Fruit fly (Drosophila melanogaster) whole organism, embryonic: ENCODE data around the gene Cpr76Bc.

Experiments
- Ada2b ChIP-seq: fragments of 200-800 bp; sonication (Bioruptor generic); IDR thresholded peaks from 2 replicates; pipeline ENCODE4 v1.3.6; 2022; ENCODE audit warnings: missing biosample characterization, missing genetic modification characterization
- Atf-2 ChIP-seq: fragments of 200-800 bp; sonication (Bioruptor generic); optimal IDR thresholded peaks from 2 replicates; lab custom pipeline; 2016; ENCODE audit warnings: missing biosample characterization, missing genetic modification characterization
- CG10462 ChIP-seq: fragments of 200-800 bp; sonication (Bioruptor generic); optimal IDR thresholded peaks from 2 replicates; lab custom pipeline; 2016; ENCODE audit warnings: missing biosample characterization, missing genetic modification characterization
- CG10543 ChIP-seq: fragments of 200-800 bp; sonication (Bioruptor generic); optimal IDR thresholded peaks from 3 replicates; lab custom pipeline; 2017; ENCODE audit warnings: missing biosample characterization, mild to moderate bottlenecking, missing genetic modification characterization, moderate library complexity
- CG11093 ChIP-seq: fragments of 200-800 bp; sonication (Bioruptor generic); IDR thresholded peaks from 3 replicates; pipeline ENCODE4 v1.3.6; 2022; ENCODE audit warnings: missing biosample characterization, missing genetic modification characterization
- CG12236 ChIP-seq: fragments of 200-800 bp; sonication (Bioruptor generic); optimal IDR thresholded peaks from 2 replicates; lab custom pipeline; 2016; ENCODE audit warnings: missing biosample characterization, missing genetic modification characterization
- CG13894 ChIP-seq: fragments of 200-800 bp; sonication (Bioruptor generic); optimal IDR thresholded peaks from 3 replicates; lab custom pipeline; 2018; ENCODE audit warnings: missing biosample characterization, mild to moderate bottlenecking, missing genetic modification characterization, moderate library complexity
- CG14441 ChIP-seq: fragments of 200-800 bp; sonication (Bioruptor generic); IDR thresholded peaks from 2 replicates; pipeline ENCODE4 v1.3.6; 2022; ENCODE audit warnings: missing biosample characterization, missing genetic modification characterization
- CG15269 ChIP-seq: fragments of 200-800 bp; sonication (Bioruptor generic); optimal IDR thresholded peaks from 2 replicates; lab custom pipeline; 2018; ENCODE audit warnings: missing biosample characterization, mild to moderate bottlenecking, missing genetic modification characterization, moderate library complexity
- CG15601 ChIP-seq: fragments of 200-800 bp; sonication (Bioruptor generic); optimal IDR thresholded peaks from 3 replicates; lab custom pipeline; 2019; ENCODE audit warnings: missing biosample characterization, mild to moderate bottlenecking, missing genetic modification characterization, moderate library complexity
- CG15696 ChIP-seq: fragments of 200-800 bp; sonication (Bioruptor generic); optimal IDR thresholded peaks from 2 replicates; lab custom pipeline; 2019; ENCODE audit warnings: missing biosample characterization, mild to moderate bottlenecking, missing genetic modification characterization, moderate library complexity
- CG2120 ChIP-seq: fragments of 200-800 bp; sonication (Bioruptor generic); optimal IDR thresholded peaks from 3 replicates; lab custom pipeline; 2016; ENCODE audit warnings: missing biosample characterization, missing genetic modification characterization
- CG2202 ChIP-seq: fragments of 200-800 bp; sonication (Bioruptor generic); optimal IDR thresholded peaks from 2 replicates; lab custom pipeline; 2018; ENCODE audit warnings: missing biosample characterization, mild to moderate bottlenecking, missing genetic modification characterization
- CG2712 ChIP-seq: fragments of 200-800 bp; optimal IDR thresholded peaks from 3 replicates; lab custom pipeline; 2019; ENCODE audit warnings: missing biosample characterization, mild to moderate bottlenecking, missing genetic modification characterization, moderate library complexity
- CG31441 ChIP-seq: fragments of 200-800 bp; sonication (Bioruptor generic); IDR thresholded peaks from 2 replicates; pipeline ENCODE4 v1.3.6; 2022; ENCODE audit warnings: missing biosample characterization, missing genetic modification characterization
- CG6175 ChIP-seq: fragments of 200-800 bp; sonication (Bioruptor generic); IDR thresholded peaks from 3 replicates; pipeline ENCODE4 v1.3.6; 2022; ENCODE audit warnings: missing biosample characterization, missing genetic modification characterization
- CG6654 ChIP-seq: fragments of 200-800 bp; sonication (Bioruptor generic); optimal IDR thresholded peaks from 2 replicates; lab custom pipeline; 2017; ENCODE audit warnings: missing biosample characterization, mild to moderate bottlenecking, missing genetic modification characterization
- CG6689 ChIP-seq: fragments of 200-800 bp; sonication (Bioruptor generic); IDR thresholded peaks from 2 replicates; pipeline ENCODE4 v1.3.6; 2022; ENCODE audit warnings: missing biosample characterization, missing genetic modification characterization
- CG8281 ChIP-seq: fragments of 200-800 bp; sonication (Bioruptor generic); optimal IDR thresholded peaks from 2 replicates; lab custom pipeline; 2018; ENCODE audit warnings: missing biosample characterization, mild to moderate bottlenecking, missing genetic modification characterization, moderate library complexity
- CG8290 ChIP-seq, 3 experiments: fragments of 200-800 bp; sonication (Bioruptor generic); optimal IDR thresholded peaks; 2 replicates each; lab custom pipeline; 2016 to 2019; ENCODE audit warnings: missing biosample characterization in 3 of 3, missing genetic modification characterization in 3 of 3, mild to moderate bottlenecking in 2 of 3, moderate library complexity in 1 of 3
- CG8359 ChIP-seq: fragments of 200-800 bp; sonication (Bioruptor generic); optimal IDR thresholded peaks from 2 replicates; lab custom pipeline; 2017; ENCODE audit warnings: missing biosample characterization, mild to moderate bottlenecking, missing genetic modification characterization, borderline replicate concordance
- CG8765 ChIP-seq: fragments of 200-800 bp; sonication (Bioruptor generic); IDR thresholded peaks from 2 replicates; pipeline ENCODE4 v1.3.6; 2022; ENCODE audit warnings: missing biosample characterization, missing genetic modification characterization
- CG9727 ChIP-seq: fragments of 200-800 bp; sonication (Bioruptor generic); optimal IDR thresholded peaks from 3 replicates; lab custom pipeline; 2017; ENCODE audit warnings: missing biosample characterization, mild to moderate bottlenecking, missing genetic modification characterization
- CG9817 ChIP-seq: fragments of 200-800 bp; sonication (Bioruptor generic); optimal IDR thresholded peaks from 2 replicates; lab custom pipeline; 2018; ENCODE audit warnings: missing biosample characterization, mild to moderate bottlenecking, missing genetic modification characterization, moderate library complexity
- CoRest ChIP-seq: fragments of 200-800 bp; sonication (Bioruptor generic); optimal IDR thresholded peaks from 3 replicates; lab custom pipeline; 2018; ENCODE audit warnings: missing biosample characterization, mild to moderate bottlenecking, missing genetic modification characterization, moderate library complexity
- Dad ChIP-seq: fragments of 200-800 bp; sonication (Bioruptor generic); optimal IDR thresholded peaks from 3 replicates; lab custom pipeline; 2016; ENCODE audit warnings: missing biosample characterization, missing genetic modification characterization
- Drgx ChIP-seq: fragments of 200-800 bp; sonication (Bioruptor generic); IDR thresholded peaks from 2 replicates; pipeline ENCODE4 v1.3.6; 2022; ENCODE audit warnings: missing biosample characterization, missing genetic modification characterization
- E2f1 ChIP-seq: fragments of 200-800 bp; sonication (Bioruptor generic); IDR thresholded peaks from 2 replicates; pipeline ENCODE4 v1.3.6; 2022; ENCODE audit warnings: missing biosample characterization, missing genetic modification characterization
- Fer1 ChIP-seq: fragments of 200-800 bp; sonication (Bioruptor generic); optimal IDR thresholded peaks from 2 replicates; lab custom pipeline; 2017; ENCODE audit warnings: missing biosample characterization, mild to moderate bottlenecking, missing genetic modification characterization
- Fer3 ChIP-seq: fragments of 200-800 bp; sonication (Bioruptor generic); optimal IDR thresholded peaks from 2 replicates; lab custom pipeline; 2018; ENCODE audit warnings: missing biosample characterization, mild to moderate bottlenecking, missing genetic modification characterization, moderate library complexity
- HLH54F ChIP-seq: fragments of 200-800 bp; sonication (Bioruptor generic); optimal IDR thresholded peaks from 3 replicates; lab custom pipeline; 2016; ENCODE audit warnings: missing biosample characterization, missing genetic modification characterization
- NK7.1 ChIP-seq: fragments of 200-800 bp; sonication (Bioruptor generic); optimal IDR thresholded peaks from 3 replicates; lab custom pipeline; 2016; ENCODE audit warnings: missing biosample characterization, missing genetic modification characterization
- Ptx1 ChIP-seq: fragments of 200-800 bp; sonication (Bioruptor generic); IDR thresholded peaks from 2 replicates; pipeline ENCODE4 v1.3.6; 2022; ENCODE audit warnings: missing biosample characterization, missing genetic modification characterization
- Trl ChIP-seq, 3 experiments: fragments of >200 bp in 2 of 3; fragments of 200-800 bp in 1 of 3; sonication (Bioruptor generic) in 1 of 3; optimal IDR thresholded peaks; 2 replicates in 1 of 3; 3 replicates in 2 of 3; lab custom pipeline; 2016 to 2017; ENCODE audit warnings: missing biosample characterization in 1 of 3, missing genetic modification characterization in 1 of 3
- Xrp1 ChIP-seq: fragments of 200-800 bp; sonication (Bioruptor generic); IDR thresholded peaks from 2 replicates; pipeline ENCODE4 v1.3.6; 2022; ENCODE audit warnings: missing biosample characterization, missing genetic modification characterization
- ap ChIP-seq: fragments of 200-800 bp; sonication (Bioruptor generic); IDR thresholded peaks from 2 replicates; pipeline ENCODE4 v1.3.6; 2022; ENCODE audit warnings: missing biosample characterization, missing genetic modification characterization
- cg ChIP-seq: fragments of 200-800 bp; sonication (Bioruptor generic); optimal IDR thresholded peaks from 3 replicates; lab custom pipeline; 2019; ENCODE audit warnings: missing biosample characterization, mild to moderate bottlenecking, missing genetic modification characterization, moderate library complexity
- crc ChIP-seq: fragments of 200-800 bp; sonication (Bioruptor generic); optimal IDR thresholded peaks from 2 replicates; lab custom pipeline; 2016; ENCODE audit warnings: missing biosample characterization, missing genetic modification characterization
- disco-r ChIP-seq: fragments of 200-800 bp; sonication (Bioruptor generic); optimal IDR thresholded peaks from 2 replicates; lab custom pipeline; 2016; ENCODE audit warnings: missing biosample characterization, missing genetic modification characterization
- hth ChIP-seq: fragments of >200 bp; optimal IDR thresholded peaks from 2 replicates; lab custom pipeline; 2017; ENCODE audit warnings: inconsistent platforms
- inv ChIP-seq: fragments of 200-800 bp; sonication (Bioruptor generic); IDR thresholded peaks from 2 replicates; pipeline ENCODE4 v1.3.6; 2022; ENCODE audit warnings: missing biosample characterization, missing genetic modification characterization; ENCODE audit not compliant: partially characterized antibody
- jigr1 ChIP-seq: fragments of 200-800 bp; sonication (Bioruptor generic); IDR thresholded peaks from 3 replicates; pipeline ENCODE4 v1.3.6; 2022; ENCODE audit warnings: missing biosample characterization, missing genetic modification characterization
- jing ChIP-seq: fragments of 200-800 bp; sonication (Bioruptor generic); optimal IDR thresholded peaks from 2 replicates; lab custom pipeline; 2018; ENCODE audit warnings: missing biosample characterization, mild to moderate bottlenecking, missing genetic modification characterization
- nom ChIP-seq: fragments of 200-800 bp; sonication (Bioruptor generic); optimal IDR thresholded peaks from 2 replicates; lab custom pipeline; 2017; ENCODE audit warnings: missing biosample characterization, missing genetic modification characterization, mild to moderate bottlenecking, moderate library complexity, missing genetic modification reagents
- pan ChIP-seq, 4 experiments: fragments of >200 bp in 3 of 4; fragments of 200-800 bp in 1 of 4; sonication (Bioruptor generic) in 1 of 4; optimal IDR thresholded peaks in 3 of 4; IDR thresholded peaks in 1 of 4; 2 replicates each; pipeline versions ENCODE4 v1.3.6 to Lab custom; 2017 to 2022; ENCODE audit warnings: missing biosample characterization in 2 of 4, missing genetic modification characterization in 2 of 4, mixed read lengths in 1 of 4
- pros ChIP-seq: fragments of 200-800 bp; sonication (Bioruptor generic); optimal IDR thresholded peaks from 3 replicates; lab custom pipeline; 2019; ENCODE audit warnings: missing biosample characterization, mild to moderate bottlenecking, missing genetic modification characterization, moderate library complexity
- psq ChIP-seq: fragments of 200-800 bp; sonication (Bioruptor generic); optimal IDR thresholded peaks from 2 replicates; lab custom pipeline; 2017; ENCODE audit warnings: missing biosample characterization, missing genetic modification characterization
- run ChIP-seq: fragments of 200-800 bp; sonication (Bioruptor generic); optimal IDR thresholded peaks from 3 replicates; lab custom pipeline; 2018; ENCODE audit warnings: missing biosample characterization, mild to moderate bottlenecking, missing genetic modification characterization
- sd ChIP-seq: fragments of 200-800 bp; sonication (Bioruptor generic); optimal IDR thresholded peaks from 3 replicates; lab custom pipeline; 2018; ENCODE audit warnings: missing biosample characterization, mild to moderate bottlenecking, missing genetic modification characterization, moderate library complexity
- sens ChIP-seq: fragments of 200-800 bp; sonication (Bioruptor generic); peaks from one replicate; lab custom pipeline; 2016; ENCODE audit warnings: missing biosample characterization, missing genetic modification characterization
- ssp ChIP-seq: fragments of 200-800 bp; sonication (Bioruptor generic); IDR thresholded peaks from 2 replicates; pipeline ENCODE4 v1.3.6; 2022; ENCODE audit warnings: missing biosample characterization, missing genetic modification characterization

The Cpr76Bc gene

dm6 chr3L:19561745-19562144, 41.0 kb downstream of the Cpr76Bc start (continued):
- TF ChIP-seq HLH54F (GFP tag; lab: Kevin White, UChicago) (no peak), CoRest (peak; percentile 27), CG2120 (GFP tag; lab: Kevin White, UChicago) (peak; percentile 76), CG2202 (tag; lab: Kevin White, UChicago) (no peak), psq (GFP tag; lab: Kevin White, UChicago) (no peak), inv (GFP tag; lab: Robert Waterston, UW) (no peak), CG6689 (no peak), CG31441 (GFP tag; lab: Robert Waterston, UW) (peak; percentile 62), ssp (no peak), CG15601 (tag; lab: Kevin White, UChicago) (no peak), Fer3 (tag; lab: Kevin White, UChicago) (peak; percentile 51), Atf-2 (GFP tag; lab: Kevin White, UChicago) (no peak), CG12236 (GFP tag; lab: Kevin White, UChicago) (no peak), disco-r (GFP tag; lab: Kevin White, UChicago) (no peak), pan (optimal IDR thresholded peaks at IDR 0.05; lab: Kevin White, UChicago) (no peak), pan (GFP tag; optimal IDR thresholded peaks at IDR 0.05 in 1 of 2, IDR thresholded peaks at IDR 0.05 in 1 of 2) (peak in 1 of 2 experiments; percentile 36), hth (no peak), Fer1 (no peak), jigr1 (GFP tag; lab: Robert Waterston, UW) (no peak), CG9817 (tag; lab: Kevin White, UChicago) (no peak), CG8765 (GFP tag; lab: Robert Waterston, UW) (no peak), CG15269 (tag; lab: Kevin White, UChicago) (peak; percentile 25), Ptx1 (no peak), Xrp1 (no peak), CG10462 (GFP tag; lab: Kevin White, UChicago) (no peak), CG10543 (GFP tag; lab: Kevin White, UChicago) (no peak), CG8290 (GFP tag; optimal IDR thresholded peaks at IDR 0.05; lab: Kevin White, UChicago) (no peak), CG8290 (tag; optimal IDR thresholded peaks at IDR 0.05; lab: Kevin White, UChicago) (no peak), Ada2b (GFP tag; lab: Robert Waterston, UW) (0 out of 2 replicates have a peak, but pooled peaks have one; percentile 14), CG13894 (no peak), crc (no peak), CG15696 (tag; lab: Kevin White, UChicago) (no peak), CG9727 (GFP tag; lab: Kevin White, UChicago) (peak; percentile 8), ap (GFP tag; lab: Robert Waterston, UW) (no peak), NK7.1 (GFP tag; lab: Kevin White, UChicago) (no peak), run (tag; lab: Kevin White, UChicago) (no peak), Drgx (GFP tag; lab: Robert Waterston, UW) (peak; percentile 83)

dm6 chr3L:19562146-19562700, 41.5 kb downstream of the Cpr76Bc start:
- TF ChIP-seq Dad (GFP tag; lab: Kevin White, UChicago) (no peak), CG2712 (tag; lab: Kevin White, UChicago) (peak; percentile 11), cg (GFP tag; lab: Kevin White, UChicago) (peak; percentile 85), CG8359 (GFP tag; lab: Kevin White, UChicago) (no peak), E2f1 (GFP tag; lab: Robert Waterston, UW) (peak; percentile 33; the same call in 1 of the 2 replicates), pros (GFP tag; lab: Kevin White, UChicago) (peak; percentile 85), CG14441 (GFP tag; lab: Robert Waterston, UW) (no peak), Trl (optimal IDR thresholded peaks at IDR 0.05; lab: Kevin White, UChicago) (peak; percentile 16 to 34), Trl (GFP tag; optimal IDR thresholded peaks at IDR 0.05; lab: Kevin White, UChicago) (no peak), nom (GFP tag; lab: Kevin White, UChicago) (peak; percentile 19), sd (peak; percentile 34), jing (GFP tag; lab: Kevin White, UChicago) (no peak), CG11093 (no peak), CG6175 (peak; percentile 90), CG8281 (tag; lab: Kevin White, UChicago) (no peak), CG6654 (no peak), sens (GFP tag; lab: Kevin White, UChicago) (peak; percentile 11)
